Worm (Caenorhabditis elegans): ENCODE measurements around the gene K01A2.4.

- TF ChIP-seq W03F9.2 (tag; optimal IDR thresholded peaks at IDR 0.05) = no peak
- no peak for TF ChIP-seq him-1 (tag; optimal IDR thresholded peaks at IDR 0.05)
- no peak for TF ChIP-seq dao-5 (tag; optimal IDR thresholded peaks at IDR 0.05)
These were observed 42.5 kb downstream of the K01A2.4 start for ce11 chrII:349749-350148.
